Worm (Caenorhabditis elegans) whole organism, young adult: ENCODE measurements around the gene F59A7.5.

Source experiments
- C17E4.6 ChIP-seq: fragments of 200-800 bp; sonication (Bioruptor generic); IDR thresholded peaks from 2 replicates; pipeline ENCODE4 v1.3.6; 2022; ENCODE audit warnings: missing genetic modification reagents, missing genetic modification characterization, missing compliant biosample characterization
- F22D6.2 ChIP-seq: sonication (generic microtip); optimal IDR thresholded peaks from 2 replicates; lab custom pipeline; 2016; ENCODE audit warnings: mild to moderate bottlenecking, missing genetic modification characterization, missing compliant biosample characterization
- Y53G8AR.9 ChIP-seq: fragments of 200-800 bp; sonication (Bioruptor generic); conservative IDR thresholded peaks from 2 replicates; pipeline ENCODE4 v1.3.6; 2022; ENCODE audit warnings: missing genetic modification reagents, missing genetic modification characterization, missing compliant biosample characterization
- Y95B8A.8 ChIP-seq: fragments of 200-800 bp; sonication (Bioruptor generic); IDR thresholded peaks from 2 replicates; pipeline ENCODE4 v1.3.6; 2022; ENCODE audit warnings: missing genetic modification reagents, missing genetic modification characterization, missing compliant biosample characterization
- ama-1 ChIP-seq, 3 experiments: fragments of 150-350 bp in 1 of 3; sonication (generic microtip) in 2 of 3; optimal IDR thresholded peaks; 2 replicates each; lab custom pipeline; 2014 to 2018; ENCODE audit warnings: missing biosample characterization in 2 of 3, missing genetic modification characterization in 2 of 3, missing genetic modification reagents in 2 of 3
- bed-2 ChIP-seq: fragments of 200-800 bp; sonication (Bioruptor generic); IDR thresholded peaks from 2 replicates; pipeline ENCODE4 v1.3.6; 2022; ENCODE audit warnings: missing genetic modification reagents, missing genetic modification characterization, missing compliant biosample characterization
- cebp-1 ChIP-seq, 2 experiments: fragments of 200-800 bp in 1 of 2; sonication (Bioruptor generic) in 1 of 2; sonication (generic microtip) in 1 of 2; IDR thresholded peaks in 1 of 2; optimal IDR thresholded peaks in 1 of 2; 2 replicates each; pipeline versions ENCODE4 v1.3.6 to Lab custom; 2017 to 2022; ENCODE audit warnings: missing compliant biosample characterization in 2 of 2, missing genetic modification characterization in 2 of 2, mild to moderate bottlenecking in 1 of 2, missing genetic modification reagents in 1 of 2, moderate library complexity in 1 of 2
- egl-44 ChIP-seq: fragments of 200-800 bp; sonication (Bioruptor generic); IDR thresholded peaks from 2 replicates; pipeline ENCODE4 v1.3.6; 2022; ENCODE audit warnings: missing genetic modification reagents, missing genetic modification characterization, missing compliant biosample characterization
- hsf-1 ChIP-seq: fragments of 200-800 bp; sonication (Bioruptor generic); IDR thresholded peaks from 2 replicates; pipeline ENCODE4 v1.3.6; 2022; ENCODE audit warnings: missing genetic modification reagents, missing genetic modification characterization, missing compliant biosample characterization
- lin-54 ChIP-seq: fragments of 200-800 bp; sonication (Bioruptor generic); optimal IDR thresholded peaks from 2 replicates; lab custom pipeline; 2018; ENCODE audit warnings: mild to moderate bottlenecking, missing genetic modification characterization, missing compliant biosample characterization
- mel-28 ChIP-seq: sonication (generic microtip); optimal IDR thresholded peaks from 2 replicates; lab custom pipeline; 2016; ENCODE audit warnings: borderline replicate concordance, mild to moderate bottlenecking, missing genetic modification characterization, missing compliant biosample characterization
- mes-4 ChIP-seq: sonication (generic microtip); optimal IDR thresholded peaks from 2 replicates; lab custom pipeline; 2016; ENCODE audit warnings: missing genotype, missing genetic modification characterization, missing compliant biosample characterization
- nhr-90 ChIP-seq: sonication (generic microtip); optimal IDR thresholded peaks from 2 replicates; lab custom pipeline; 2016; ENCODE audit warnings: missing genotype, mild to moderate bottlenecking, missing genetic modification characterization, missing compliant biosample characterization
- ztf-28 ChIP-seq: fragments of 200-800 bp; sonication (Bioruptor generic); IDR thresholded peaks from 2 replicates; pipeline ENCODE4 v1.3.6; 2022; ENCODE audit warnings: missing genetic modification reagents, missing genetic modification characterization, missing compliant biosample characterization

The F59A7.5 gene

ce11 chrV:2072807-2073206 is 50.3 kb downstream of the F59A7.5 start, which contains the start of gene Y40B10A.9:
TSS of gene Y40B10A.9 (minus strand) at chrV:2072907.
- TF ChIP-seq Y53G8AR.9 (GFP tag; lab: Robert Waterston, UW), result no peak
- TF ChIP-seq lin-54 (GFP tag; lab: Kevin White, UChicago), result no peak
- no peak for TF ChIP-seq ama-1 (optimal IDR thresholded peaks at IDR 0.05; lab: Kevin White, UChicago)
- no peak for TF ChIP-seq ama-1 (GFP tag; optimal IDR thresholded peaks at IDR 0.05; lab: Kevin White, UChicago)
- TF ChIP-seq cebp-1 (GFP tag; IDR thresholded peaks at IDR 0.05; lab: Robert Waterston, UW), result no peak
- TF ChIP-seq cebp-1 (tag; optimal IDR thresholded peaks at IDR 0.05; lab: Kevin White, UChicago), result no peak
- no peak for TF ChIP-seq ztf-28
- no peak for TF ChIP-seq egl-44 (GFP tag; lab: Robert Waterston, UW)
- TF ChIP-seq C17E4.6 (GFP tag; lab: Robert Waterston, UW), result no peak
- no peak for TF ChIP-seq F22D6.2
- no peak for TF ChIP-seq Y95B8A.8 (GFP tag; lab: Robert Waterston, UW)
- TF ChIP-seq hsf-1, result no peak
- no peak for TF ChIP-seq bed-2 (GFP tag; lab: Robert Waterston, UW)
- TF ChIP-seq mel-28, result no peak
- TF ChIP-seq mes-4 (tag; lab: Kevin White, UChicago), result no peak
- TF ChIP-seq nhr-90 (tag; lab: Kevin White, UChicago), result no peak
